Fruit fly (Drosophila melanogaster) whole organism, pupa: Measurements from ENCODE around the gene nolo.

Source experiments
- CG10348 ChIP-seq: fragments of 200-800 bp; sonication (Bioruptor generic); IDR thresholded peaks from 2 replicates; pipeline ENCODE4 v1.3.6; 2022; ENCODE audit warnings: missing biosample characterization, missing genetic modification characterization
- CG12605 ChIP-seq: fragments of 200-800 bp; sonication (Bioruptor generic); IDR thresholded peaks from 2 replicates; pipeline ENCODE4 v1.3.6; 2022; ENCODE audit warnings: missing biosample characterization, missing genetic modification characterization
- CG13204 ChIP-seq: fragments of 200-800 bp; sonication (Bioruptor generic); optimal IDR thresholded peaks from 2 replicates; lab custom pipeline; 2018; ENCODE audit warnings: missing biosample characterization, mild to moderate bottlenecking, missing genetic modification characterization, moderate library complexity
- CG14655 ChIP-seq: fragments of 200-800 bp; sonication (Bioruptor generic); optimal IDR thresholded peaks from 3 replicates; lab custom pipeline; 2017; ENCODE audit warnings: mild to moderate bottlenecking, missing biosample characterization, missing genetic modification reagents, missing genetic modification characterization
- CG15710 ChIP-seq: fragments of 200-800 bp; sonication (Bioruptor generic); optimal IDR thresholded peaks from 2 replicates; lab custom pipeline; 2018; ENCODE audit warnings: missing biosample characterization, mild to moderate bottlenecking, missing genetic modification characterization, moderate library complexity
- CG17806 ChIP-seq: fragments of 200-800 bp; sonication (Bioruptor generic); optimal IDR thresholded peaks from 2 replicates; lab custom pipeline; 2018; ENCODE audit warnings: missing biosample characterization, mild to moderate bottlenecking, missing genetic modification characterization, moderate library complexity
- CG32121 ChIP-seq: fragments of 200-800 bp; sonication (Bioruptor generic); IDR thresholded peaks from 2 replicates; pipeline ENCODE4 v1.3.6; 2022; ENCODE audit warnings: missing biosample characterization, missing genetic modification characterization
- CG34367 ChIP-seq: fragments of 200-800 bp; sonication (Bioruptor generic); optimal IDR thresholded peaks from 2 replicates; lab custom pipeline; 2018; ENCODE audit warnings: missing biosample characterization, mild to moderate bottlenecking, missing genetic modification characterization
- CG4496 ChIP-seq: fragments of 200-800 bp; sonication (Bioruptor generic); IDR thresholded peaks from 3 replicates; pipeline ENCODE4 v1.3.6; 2022; ENCODE audit warnings: missing biosample characterization, missing genetic modification characterization
- CG8159 ChIP-seq: fragments of 200-800 bp; sonication (Bioruptor generic); optimal IDR thresholded peaks from 3 replicates; lab custom pipeline; 2018; ENCODE audit warnings: missing biosample characterization, mild to moderate bottlenecking, missing genetic modification characterization, moderate library complexity
- CG8301 ChIP-seq: fragments of 200-800 bp; sonication (Bioruptor generic); optimal IDR thresholded peaks from 2 replicates; lab custom pipeline; 2018; ENCODE audit warnings: missing biosample characterization, mild to moderate bottlenecking, missing genetic modification characterization
- CG9948 ChIP-seq: fragments of 200-800 bp; sonication (Bioruptor generic); optimal IDR thresholded peaks from 2 replicates; lab custom pipeline; 2018; ENCODE audit warnings: missing biosample characterization, mild to moderate bottlenecking, missing genetic modification characterization, moderate library complexity
- D1 ChIP-seq: fragments of 200-800 bp; sonication (Bioruptor generic); optimal IDR thresholded peaks from 2 replicates; lab custom pipeline; 2018; ENCODE audit warnings: missing biosample characterization, mild to moderate bottlenecking, missing genetic modification characterization, moderate library complexity
- EcR ChIP-seq: fragments of 200-800 bp; sonication (Bioruptor generic); optimal IDR thresholded peaks from 3 replicates; lab custom pipeline; 2019; ENCODE audit warnings: missing biosample characterization, missing genetic modification characterization, mild to moderate bottlenecking, moderate library complexity, missing genetic modification reagents
- Ets98B ChIP-seq: fragments of 200-800 bp; sonication (Bioruptor generic); IDR thresholded peaks from 2 replicates; pipeline ENCODE4 v1.3.6; 2022; ENCODE audit warnings: missing biosample characterization, missing genetic modification characterization
- Pif1A ChIP-seq: fragments of 200-800 bp; sonication (Bioruptor generic); optimal IDR thresholded peaks from 3 replicates; lab custom pipeline; 2016; ENCODE audit warnings: missing biosample characterization, missing genetic modification characterization
- Pif1B ChIP-seq: fragments of 200-800 bp; sonication (Bioruptor generic); optimal IDR thresholded peaks from 3 replicates; lab custom pipeline; 2016; ENCODE audit warnings: missing biosample characterization, missing genetic modification characterization
- Snoo ChIP-seq: fragments of 200-800 bp; sonication (Bioruptor generic); optimal IDR thresholded peaks from 3 replicates; lab custom pipeline; 2017; ENCODE audit warnings: missing biosample characterization, mild to moderate bottlenecking, missing genetic modification characterization, inconsistent platforms
- fd96Ca ChIP-seq: fragments of 200-800 bp; sonication (Bioruptor generic); IDR thresholded peaks from 3 replicates; pipeline ENCODE4 v1.3.6; 2022; ENCODE audit warnings: missing biosample characterization, missing genetic modification characterization
- gl ChIP-seq: fragments of 200-800 bp; sonication (Bioruptor generic); optimal IDR thresholded peaks from 2 replicates; lab custom pipeline; 2018; ENCODE audit warnings: missing biosample characterization, mild to moderate bottlenecking, missing genetic modification characterization
- rn ChIP-seq: fragments of 200-800 bp; sonication (Bioruptor generic); IDR thresholded peaks from 2 replicates; pipeline ENCODE4 v1.3.6; 2022; ENCODE audit warnings: missing biosample characterization, missing genetic modification characterization

The nolo gene

dm6 chr2L:21683768-21684225 is at the start of gene nolo:
Gene nolo, plus strand, starts transcription at chr2L:21684106.
- TF ChIP-seq D1 (no peak), gl (tag; lab: Kevin White, UChicago) (no peak), CG32121 (GFP tag; lab: Robert Waterston, UW) (no peak)

- TF ChIP-seq Pif1B (no peak), CG9948 (tag; lab: Kevin White, UChicago) (no peak), CG17806 (tag; lab: Kevin White, UChicago) (no peak), rn (GFP tag; lab: Robert Waterston, UW) (no peak)
Observed at dm6 chr2L:21648769-21649168, 35.1 kb upstream of the nolo start.

- TF ChIP-seq CG15710 (tag; lab: Kevin White, UChicago): peak; percentile 30
- TF ChIP-seq CG13204: no peak
- peak; percentile 68 for TF ChIP-seq Pif1A (GFP tag; lab: Kevin White, UChicago)
- peak; percentile 28 for TF ChIP-seq CG9948 (tag; lab: Kevin White, UChicago)
- no peak for TF ChIP-seq CG4496
- peak; percentile 6 for TF ChIP-seq Pif1B
- no peak for TF ChIP-seq CG34367 (tag; lab: Kevin White, UChicago)
- no peak for TF ChIP-seq CG14655
- no peak for TF ChIP-seq Ets98B (GFP tag; lab: Robert Waterston, UW)
- no peak for TF ChIP-seq CG12605 (GFP tag; lab: Robert Waterston, UW)
- TF ChIP-seq gl (tag; lab: Kevin White, UChicago): no peak
- no peak for TF ChIP-seq rn (GFP tag; lab: Robert Waterston, UW)
- TF ChIP-seq CG32121 (GFP tag; lab: Robert Waterston, UW): no peak
- no peak for TF ChIP-seq CG8159
- TF ChIP-seq fd96Ca (GFP tag; lab: Robert Waterston, UW): no peak
- no peak for TF ChIP-seq D1
- TF ChIP-seq Snoo: no peak
- TF ChIP-seq CG17806 (tag; lab: Kevin White, UChicago): peak; percentile 38
- peak; percentile 25 for TF ChIP-seq CG8301 (tag; lab: Kevin White, UChicago)
- TF ChIP-seq CG10348 (GFP tag; lab: Robert Waterston, UW): no peak
- no peak for TF ChIP-seq EcR
- TF ChIP-seq, all 21 proteins: peak for 6
Observed at dm6 chr2L:21657426-21657825, 26.5 kb upstream of the nolo start.

- no peak for TF ChIP-seq CG15710 (tag; lab: Kevin White, UChicago)
- no peak for TF ChIP-seq CG32121 (GFP tag; lab: Robert Waterston, UW)
- no peak for TF ChIP-seq CG34367 (tag; lab: Kevin White, UChicago)
- TF ChIP-seq Ets98B (GFP tag; lab: Robert Waterston, UW): no peak
- TF ChIP-seq CG14655: no peak
- TF ChIP-seq D1: peak; percentile 1
- TF ChIP-seq Pif1A (GFP tag; lab: Kevin White, UChicago): no peak
- no peak for TF ChIP-seq CG8301 (tag; lab: Kevin White, UChicago)
- TF ChIP-seq rn (GFP tag; lab: Robert Waterston, UW): no peak; the same call in 1 of the 2 replicates
- no peak for TF ChIP-seq EcR
- TF ChIP-seq Snoo: peak; percentile 48
- TF ChIP-seq CG13204: no peak
Observed at dm6 chr2L:21658529-21659009, 25.3 kb upstream of the nolo start, which contains the start of gene Cul2. Gene Cul2, plus strand, starts transcription at chr2L:21658735.

dm6 chr2L:21676556-21676955 is 7.3 kb upstream of the nolo start:
- TF ChIP-seq CG32121 (GFP tag; lab: Robert Waterston, UW) (peak; percentile 42), rn (GFP tag; lab: Robert Waterston, UW) (no peak), CG4496 (0 out of 3 replicates have a peak, but pooled peaks have one; percentile 13), CG14655 (no peak), Pif1B (no peak), EcR (no peak), fd96Ca (GFP tag; lab: Robert Waterston, UW) (no peak), gl (tag; lab: Kevin White, UChicago) (no peak)

- TF ChIP-seq rn (GFP tag; lab: Robert Waterston, UW): no peak
- 0 out of 3 replicates have a peak, but pooled peaks have one; percentile 20 for TF ChIP-seq CG4496
Observed at dm6 chr2L:21677480-21677930, 6.4 kb upstream of the nolo start, which contains the start of gene CG2225. Gene CG2225, minus strand, starts transcription at chr2L:21677530.

- peak; percentile 63 for TF ChIP-seq Pif1A (GFP tag; lab: Kevin White, UChicago)
- TF ChIP-seq CG10348 (GFP tag; lab: Robert Waterston, UW): no peak
- peak; percentile 54 for TF ChIP-seq CG8159
- no peak for TF ChIP-seq CG4496
- TF ChIP-seq D1: peak; percentile 26
- peak; percentile 61 for TF ChIP-seq CG15710 (tag; lab: Kevin White, UChicago)
- no peak for TF ChIP-seq CG13204
- TF ChIP-seq CG32121 (GFP tag; lab: Robert Waterston, UW): 0 out of 2 replicates have a peak, but pooled peaks have one; percentile 14
- peak; percentile 65 for TF ChIP-seq CG12605 (GFP tag; lab: Robert Waterston, UW)
- TF ChIP-seq CG14655: no peak
- TF ChIP-seq fd96Ca (GFP tag; lab: Robert Waterston, UW): no peak
- peak; percentile 36 for TF ChIP-seq gl (tag; lab: Kevin White, UChicago)
- TF ChIP-seq Ets98B (GFP tag; lab: Robert Waterston, UW): peak; percentile 49
- peak; percentile 64 for TF ChIP-seq Pif1B
- TF ChIP-seq Snoo: peak; percentile 81
- no peak for TF ChIP-seq CG17806 (tag; lab: Kevin White, UChicago)
- TF ChIP-seq CG8301 (tag; lab: Kevin White, UChicago): peak; percentile 25
- no peak for TF ChIP-seq EcR
- TF ChIP-seq rn (GFP tag; lab: Robert Waterston, UW): no peak
- TF ChIP-seq CG9948 (tag; lab: Kevin White, UChicago): peak; percentile 31
- peak; percentile 62 for TF ChIP-seq CG34367 (tag; lab: Kevin White, UChicago)
Observed at dm6 chr2L:21681322-21682268, 2.3 kb upstream of the nolo start, which contains the start of gene eEF2. Gene eEF2, minus strand, starts transcription at chr2L:21682164.
